Worm (Caenorhabditis elegans): ENCODE results near the gene B0034.5.
"Not testable (repeated sequence)": the region's sequence is repeated elsewhere in the genome, so short reads cannot be mapped to it uniquely, and the experiment has no call there.

B0034.5 gene

ce11 chrII:5974878-5975277 lies at the start of gene B0034.5:
Gene B0034.5, minus strand, starts transcription at chrII:5974978.
- TF ChIP-seq nhr-48 (tag; optimal IDR thresholded peaks at IDR 0.05) (no peak), ztf-7 (tag; optimal IDR thresholded peaks at IDR 0.05) (no peak), dve-1 (tag; optimal IDR thresholded peaks at IDR 0.05; ENCODE audit: insufficient read depth) (no peak), mes-2 (tag; optimal IDR thresholded peaks at IDR 0.05; ENCODE audit: poor library complexity, severe bottlenecking) (no peak), snpc-1.2 (GFP tag; IDR thresholded peaks at IDR 0.05) (no peak), skn-1 (tag; optimal IDR thresholded peaks at IDR 0.05) (no peak), zip-11 (GFP tag; IDR thresholded peaks at IDR 0.05) (no peak), cey-2 (tag; optimal IDR thresholded peaks at IDR 0.05; ENCODE audit: borderline replicate concordance, insufficient read depth) (no peak), madf-5 (GFP tag; IDR thresholded peaks at IDR 0.05) (no peak)

ce11 chrII:6022596-6022995 lies 47.8 kb upstream of the B0034.5 start:
- TF ChIP-seq pha-4 (GFP tag; IDR thresholded peaks at IDR 0.05) = peak; percentile 86; the same call in 1 of the 2 replicates
- no peak for TF ChIP-seq pha-4 (tag; optimal IDR thresholded peaks at IDR 0.05)
- TF ChIP-seq rbr-2 (tag; optimal IDR thresholded peaks at IDR 0.05) = no peak
- peak; percentile 98 for TF ChIP-seq set-16 (GFP tag; IDR thresholded peaks at IDR 0.05)

ce11 chrII:6020353-6020752 lies 45.6 kb upstream of the B0034.5 start, which contains the start of gene ZK84.1:
Gene ZK84.1, plus strand, starts transcription at chrII:6020653.
- TF ChIP-seq unc-62 (GFP tag; optimal IDR thresholded peaks at IDR 0.05 in 1 of 2) = no peak
- no peak for TF ChIP-seq unc-62 (tag; optimal IDR thresholded peaks at IDR 0.05)
- TF ChIP-seq arid-1 (GFP tag; conservative IDR thresholded peaks at IDR 0.05) = no peak
- no peak for TF ChIP-seq nhr-111 (GFP tag; optimal IDR thresholded peaks at IDR 0.05)
- TF ChIP-seq attf-4 (tag; optimal IDR thresholded peaks at IDR 0.05) = no peak
- no peak for TF ChIP-seq F26F4.8 (GFP tag; conservative IDR thresholded peaks at IDR 0.05)
- no peak for TF ChIP-seq dmd-6 (GFP tag; IDR thresholded peaks at IDR 0.05)
- no peak for TF ChIP-seq Y105C5A.15 (GFP tag; IDR thresholded peaks at IDR 0.05)
- TF ChIP-seq Y75B8A.6 (GFP tag; IDR thresholded peaks at IDR 0.05) = no peak
- TF ChIP-seq ceh-44 (GFP tag; IDR thresholded peaks at IDR 0.05) = no peak
- no peak for TF ChIP-seq lir-3 (tag; optimal IDR thresholded peaks at IDR 0.05)
- no peak for TF ChIP-seq lsy-2 (tag; optimal IDR thresholded peaks at IDR 0.05)
- TF ChIP-seq nhr-6 (tag; optimal IDR thresholded peaks at IDR 0.05) = no peak
- no peak for TF ChIP-seq fos-1 (tag; optimal IDR thresholded peaks at IDR 0.05)
- no peak for TF ChIP-seq lin-15B (tag; optimal IDR thresholded peaks at IDR 0.05)

ce11 chrII:6016410-6016809 lies 41.6 kb upstream of the B0034.5 start, which contains the start of gene ZK84.5:
Gene ZK84.5, minus strand, starts transcription at chrII:6016510.
- no peak for TF ChIP-seq ceh-62 (tag; optimal IDR thresholded peaks at IDR 0.05)
- TF ChIP-seq Y105C5A.15 (GFP tag; IDR thresholded peaks at IDR 0.05) = no peak
- TF ChIP-seq F49E8.2 (tag; optimal IDR thresholded peaks at IDR 0.05; ENCODE audit: borderline replicate concordance) = no peak
- TF ChIP-seq ctbp-1 (GFP tag; IDR thresholded peaks at IDR 0.05) = no peak
- no peak for TF ChIP-seq sdz-12 (GFP tag; optimal IDR thresholded peaks at IDR 0.05)

ce11 chrII:6014057-6014456 lies 39.3 kb upstream of the B0034.5 start, which contains the start of gene ZK84.2:
Gene ZK84.2, plus strand, starts transcription at chrII:6014357.
- not testable (repeated sequence) for TF ChIP-seq unc-130 (GFP tag; optimal IDR thresholded peaks at IDR 0.05); skn-1 (tag; optimal IDR thresholded peaks at IDR 0.05); ceh-62 (tag; optimal IDR thresholded peaks at IDR 0.05)

ce11 chrII:6010544-6010943 lies 35.8 kb upstream of the B0034.5 start, which contains the start of gene ins-20:
Gene ins-20, plus strand, starts transcription at chrII:6010844.
- no peak for TF ChIP-seq hmg-1.1 (GFP tag; IDR thresholded peaks at IDR 0.05)
- TF ChIP-seq unc-130 (GFP tag; optimal IDR thresholded peaks at IDR 0.05) = no peak
- no peak for TF ChIP-seq spr-1 (tag; optimal IDR thresholded peaks at IDR 0.05)

All from whole organism, L4 larva.